Fruit fly (Drosophila melanogaster): ENCODE data around the gene CG34027.

dm6 chr3R:25152342-25152741 is 43.5 kb upstream of the CG34027 start:
- TF ChIP-seq Smox (GFP tag; optimal IDR thresholded peaks at IDR 0.05): no peak
- TF ChIP-seq eg (GFP tag; IDR thresholded peaks at IDR 0.05): no peak
- TF ChIP-seq CG6792 (GFP tag; optimal IDR thresholded peaks at IDR 0.05): no peak
- no peak for TF ChIP-seq CG9139 (GFP tag; optimal IDR thresholded peaks at IDR 0.05)
- TF ChIP-seq Sox15 (GFP tag; optimal IDR thresholded peaks at IDR 0.05): no peak
- TF ChIP-seq CG8319 (GFP tag; optimal IDR thresholded peaks at IDR 0.05): no peak
- no peak for TF ChIP-seq CG16779 (tag; optimal IDR thresholded peaks at IDR 0.05)
- TF ChIP-seq topi (GFP tag; optimal IDR thresholded peaks at IDR 0.05): no peak
- TF ChIP-seq Gug (GFP tag; IDR thresholded peaks at IDR 0.05): no peak
